Worm (Caenorhabditis elegans): ENCODE measurements around the gene Y38H6C.13.

Gene Y38H6C.13

DNA sequence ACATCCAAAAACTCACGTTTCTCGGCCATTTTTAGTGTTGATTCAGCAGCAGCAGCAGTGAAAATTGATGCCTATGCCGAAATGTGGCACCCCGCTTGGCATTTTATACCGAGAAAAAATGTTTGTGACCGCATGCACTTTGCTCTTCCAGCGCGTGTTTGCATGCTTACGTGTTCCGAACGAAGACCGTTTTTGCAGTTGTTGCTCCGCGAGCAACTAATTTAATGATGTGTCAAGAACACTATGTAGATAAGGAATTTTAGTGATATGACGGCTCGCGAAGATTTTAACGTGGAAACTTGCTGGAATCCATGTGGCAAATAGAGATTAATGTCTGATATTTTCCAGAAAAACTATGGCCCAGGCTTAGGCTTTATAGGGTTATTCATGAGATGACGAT lies 28.6 kb upstream of the Y38H6C.13 start, which contains the start of gene dct-16 (continued):
- TF ChIP-seq mcd-1 (GFP tag; IDR thresholded peaks at IDR 0.05) (0 out of 2 replicates have a peak, but pooled peaks have one; percentile 19), snpc-1.3 (tag; optimal IDR thresholded peaks at IDR 0.05; ENCODE audit: insufficient read depth) (no peak), ztf-22 (GFP tag; optimal IDR thresholded peaks at IDR 0.05) (peak; percentile 26), nhr-90 (tag; optimal IDR thresholded peaks at IDR 0.05) (peak; percentile 44), Y79H2A.3 (GFP tag; conservative IDR thresholded peaks at IDR 0.05) (no peak), T26A5.8 (tag; optimal IDR thresholded peaks at IDR 0.05) (no peak), Y53G8AR.9 (GFP tag; conservative IDR thresholded peaks at IDR 0.05) (no peak; the same call in 1 of the 2 replicates), let-607 (tag; optimal IDR thresholded peaks at IDR 0.05) (peak; percentile 95 to 97), Y67H2A.10 (GFP tag; conservative IDR thresholded peaks at IDR 0.05) (no peak), F23B12.7 (tag; optimal IDR thresholded peaks at IDR 0.05; ENCODE audit: insufficient read depth) (no peak)

DNA sequence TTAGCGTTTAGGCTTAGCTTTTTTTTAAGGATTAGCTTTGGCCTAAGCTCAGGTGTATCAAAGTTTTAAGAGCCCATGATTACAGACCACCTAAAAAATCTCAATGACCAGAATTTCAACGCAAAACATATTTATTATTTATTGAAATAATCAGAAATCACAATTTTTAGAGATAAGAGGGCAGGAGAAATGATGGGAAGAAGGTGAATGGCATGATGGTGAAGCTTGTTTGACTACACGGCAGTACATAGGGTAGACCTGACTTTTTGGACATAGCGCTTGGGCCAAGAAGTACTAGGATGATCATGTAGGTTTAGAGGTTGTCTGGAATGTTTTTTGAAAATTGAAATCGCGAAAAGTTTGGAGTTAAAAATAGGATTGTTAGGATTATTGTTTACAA lies 28.0 kb upstream of the Y38H6C.13 start:
- no peak for TF ChIP-seq sdz-38 (tag; optimal IDR thresholded peaks at IDR 0.05)
- no peak for TF ChIP-seq tbx-9 (tag; optimal IDR thresholded peaks at IDR 0.05; ENCODE audit: borderline replicate concordance)
- no peak for TF ChIP-seq madf-6 (GFP tag; IDR thresholded peaks at IDR 0.05)
- peak; percentile 23 for TF ChIP-seq nhr-80 (tag; optimal IDR thresholded peaks at IDR 0.05)
- TF ChIP-seq let-607 (tag; optimal IDR thresholded peaks at IDR 0.05), result peak in 1 of 2 experiments; percentile 12
- TF ChIP-seq F55B11.4 (tag; optimal IDR thresholded peaks at IDR 0.05; ENCODE audit: borderline replicate concordance, insufficient read depth), result no peak
- TF ChIP-seq madf-10 (tag; optimal IDR thresholded peaks at IDR 0.05), result no peak
- TF ChIP-seq lag-1 (GFP tag; IDR thresholded peaks at IDR 0.05), result no peak
- TF ChIP-seq F33H1.4 (GFP tag; IDR thresholded peaks at IDR 0.05), result no peak
- no peak for TF ChIP-seq K12H6.12 (tag; optimal IDR thresholded peaks at IDR 0.05)
- no peak for TF ChIP-seq ceh-79 (tag; optimal IDR thresholded peaks at IDR 0.05)
- no peak for TF ChIP-seq aptf-2 (GFP tag; conservative IDR thresholded peaks at IDR 0.05)
- TF ChIP-seq atf-7 (tag; optimal IDR thresholded peaks at IDR 0.05), result no peak
- no peak for TF ChIP-seq pbrm-1 (GFP tag; IDR thresholded peaks at IDR 0.05)

DNA sequence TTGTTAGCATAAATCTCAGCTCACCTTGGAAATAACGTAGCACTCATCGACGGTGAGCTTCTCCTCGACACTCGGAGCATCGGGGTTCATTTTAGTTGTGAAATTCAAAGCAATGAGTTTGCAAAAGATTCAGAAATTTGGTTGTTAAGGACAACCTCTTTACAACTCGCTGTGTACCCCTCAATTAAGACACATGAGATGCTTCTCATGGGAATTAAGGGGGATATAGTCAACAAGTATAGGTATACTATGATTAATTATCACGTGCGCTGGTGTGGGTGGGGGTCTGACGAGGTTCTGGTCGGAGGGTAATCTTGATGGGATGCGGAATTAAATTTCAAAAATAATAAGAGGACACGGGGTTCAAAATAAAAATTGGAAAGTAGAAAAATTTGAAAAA lies 27.2 kb upstream of the Y38H6C.13 start, which contains the start of gene dct-14:
TSS of gene dct-14 (minus strand) at position 101 of the 400 bp plus-strand sequence.
- no peak for TF ChIP-seq Y79H2A.3 (GFP tag; conservative IDR thresholded peaks at IDR 0.05)
- TF ChIP-seq egl-18 (GFP tag; IDR thresholded peaks at IDR 0.05), result no peak
- no peak for TF ChIP-seq ztf-18 (tag; optimal IDR thresholded peaks at IDR 0.05)
- no peak for TF ChIP-seq lir-1 (GFP tag; conservative IDR thresholded peaks at IDR 0.05)
- no peak for TF ChIP-seq aptf-2 (GFP tag; conservative IDR thresholded peaks at IDR 0.05)
- no peak for TF ChIP-seq tlf-1 (GFP tag; optimal IDR thresholded peaks at IDR 0.05)
- no peak for TF ChIP-seq Y53G8AR.9 (GFP tag; conservative IDR thresholded peaks at IDR 0.05)
- no peak for TF ChIP-seq unc-130 (GFP tag; optimal IDR thresholded peaks at IDR 0.05)
- TF ChIP-seq zfh-2 (GFP tag; conservative IDR thresholded peaks at IDR 0.05), result no peak
- TF ChIP-seq F49E8.2 (tag; optimal IDR thresholded peaks at IDR 0.05; ENCODE audit: insufficient read depth), result no peak
- no peak for TF ChIP-seq hmg-20 (GFP tag; IDR thresholded peaks at IDR 0.05)
- TF ChIP-seq F52B5.7 (tag; optimal IDR thresholded peaks at IDR 0.05), result no peak

DNA sequence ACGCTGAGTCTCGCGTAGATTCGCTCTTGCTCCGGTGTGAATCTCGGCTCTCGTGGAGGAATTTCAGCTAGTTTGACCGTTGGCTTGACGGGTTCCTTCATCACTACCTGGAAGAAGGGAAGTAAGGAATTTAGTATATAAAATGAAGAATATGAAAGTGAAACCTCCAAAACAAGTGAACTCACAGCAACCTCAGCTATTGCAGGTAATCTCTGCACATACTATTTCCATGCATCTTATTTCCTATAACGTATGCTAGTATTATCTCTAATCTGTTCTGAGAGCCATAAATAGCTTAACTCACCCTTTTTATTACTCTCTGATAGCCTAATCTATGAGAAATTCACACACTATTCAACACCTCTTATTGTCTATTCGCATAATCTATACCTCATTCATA lies 22.6 kb upstream of the Y38H6C.13 start, which contains the start of gene Y38H6C.4:
TSS of gene Y38H6C.4 (minus strand) at position 101 of the 400 bp plus-strand sequence.
- TF ChIP-seq ZK185.1 (tag; optimal IDR thresholded peaks at IDR 0.05; ENCODE audit: poor library complexity, severe bottlenecking) (no peak), ztf-28 (GFP tag; IDR thresholded peaks at IDR 0.05) (no peak), ceh-40 (GFP tag; IDR thresholded peaks at IDR 0.05) (no peak), ztf-3 (GFP tag; optimal IDR thresholded peaks at IDR 0.05) (no peak), hlh-12 (tag; optimal IDR thresholded peaks at IDR 0.05) (no peak), madf-6 (GFP tag; IDR thresholded peaks at IDR 0.05) (no peak), let-607 (tag; optimal IDR thresholded peaks at IDR 0.05) (no peak), mel-28 (tag; optimal IDR thresholded peaks at IDR 0.05; ENCODE audit: borderline replicate concordance) (no peak), K12H6.12 (tag; optimal IDR thresholded peaks at IDR 0.05) (no peak), lsl-1 (GFP tag; optimal IDR thresholded peaks at IDR 0.05) (no peak), hmg-20 (GFP tag; IDR thresholded peaks at IDR 0.05) (no peak), unc-62 (GFP tag; optimal IDR thresholded peaks at IDR 0.05) (no peak), dox-1 (GFP tag; IDR thresholded peaks at IDR 0.05) (no peak), nhr-179 (tag; optimal IDR thresholded peaks at IDR 0.05) (no peak), tlf-1 (GFP tag; optimal IDR thresholded peaks at IDR 0.05) (no peak), B0336.3 (GFP tag; IDR thresholded peaks at IDR 0.05) (no peak), madf-10 (tag; optimal IDR thresholded peaks at IDR 0.05) (no peak)

All from whole organism, young adult.